Worm (Caenorhabditis elegans) whole organism, late embryonic: ENCODE results near the gene C53D6.7.

Experiments used
- F13H6.1 ChIP-seq: sonication (generic microtip); optimal IDR thresholded peaks from 2 replicates; lab custom pipeline; 2016; ENCODE audit warnings: missing genetic modification characterization, missing compliant biosample characterization
- Y22D7AL.16 ChIP-seq: sonication (generic microtip); optimal IDR thresholded peaks from 2 replicates; lab custom pipeline; 2016; ENCODE audit warnings: missing genetic modification characterization, missing compliant biosample characterization
- elt-4 ChIP-seq: sonication (generic microtip); optimal IDR thresholded peaks from 2 replicates; lab custom pipeline; 2016; ENCODE audit warnings: missing genetic modification characterization, missing compliant biosample characterization
- ets-4 ChIP-seq: sonication (generic microtip); optimal IDR thresholded peaks from 2 replicates; lab custom pipeline; 2016; ENCODE audit warnings: missing genetic modification characterization, missing compliant biosample characterization
- hlh-13 ChIP-seq: fragments of 200-800 bp; sonication (Bioruptor generic); optimal IDR thresholded peaks from 2 replicates; lab custom pipeline; 2018; ENCODE audit warnings: mild to moderate bottlenecking, missing genetic modification characterization, missing compliant biosample characterization

ce11 chrIV:9040393-9040792, 3.4 kb upstream of the C53D6.7 start, which contains the start of gene Y73F4A.3:
- TF ChIP-seq F13H6.1 (no peak), elt-4 (tag; lab: Kevin White, UChicago) (no peak), hlh-13 (no peak), Y22D7AL.16 (tag; lab: Kevin White, UChicago) (no peak), ets-4 (tag; lab: Kevin White, UChicago) (no peak)
